Worm (Caenorhabditis elegans) whole organism, young adult: ENCODE results near the gene rec-8.

ENCODE experiments used
- F33H1.4 ChIP-seq: fragments of 200-800 bp; sonication (Bioruptor generic); IDR thresholded peaks from 2 replicates; pipeline ENCODE4 v1.3.6; 2022; ENCODE audit warnings: missing genetic modification reagents, missing genetic modification characterization, missing compliant biosample characterization
- F57A8.1 ChIP-seq: fragments of 200-800 bp; sonication (Bioruptor generic); optimal IDR thresholded peaks from 2 replicates; lab custom pipeline; 2018; ENCODE audit warnings: mild to moderate bottlenecking, missing genetic modification characterization, moderate library complexity, missing compliant biosample characterization
- ama-1 ChIP-seq, 3 experiments: fragments of 150-350 bp in 1 of 3; sonication (generic microtip) in 2 of 3; optimal IDR thresholded peaks; 2 replicates each; lab custom pipeline; 2014 to 2018; ENCODE audit warnings: missing biosample characterization in 2 of 3, missing genetic modification characterization in 2 of 3, missing genetic modification reagents in 2 of 3
- attf-5 ChIP-seq: fragments of 200-800 bp; sonication (Bioruptor generic); optimal IDR thresholded peaks from 2 replicates; lab custom pipeline; 2018; ENCODE audit warnings: mild to moderate bottlenecking, missing genetic modification characterization, missing compliant biosample characterization
- ccch-3 ChIP-seq: fragments of 200-800 bp; sonication (Bioruptor generic); optimal IDR thresholded peaks from 2 replicates; lab custom pipeline; 2018; ENCODE audit warnings: mild to moderate bottlenecking, missing genetic modification characterization, missing compliant biosample characterization
- chd-7 ChIP-seq: sonication (generic microtip); optimal IDR thresholded peaks from 2 replicates; lab custom pipeline; 2016; ENCODE audit warnings: mild to moderate bottlenecking, missing genetic modification characterization, moderate library complexity, missing compliant biosample characterization
- die-1 ChIP-seq: sonication (generic microtip); optimal IDR thresholded peaks from 2 replicates; lab custom pipeline; 2016; ENCODE audit warnings: missing genotype, mild to moderate bottlenecking, missing genetic modification characterization, missing compliant biosample characterization
- efl-1 ChIP-seq: fragments of 150-350 bp; optimal IDR thresholded peaks from 2 replicates; lab custom pipeline; 2014; ENCODE audit warnings: missing biosample characterization, missing genetic modification reagents, missing genetic modification characterization
- fkh-3 ChIP-seq: sonication (generic microtip); optimal IDR thresholded peaks from 2 replicates; lab custom pipeline; 2016; ENCODE audit warnings: mild to moderate bottlenecking, missing genetic modification characterization, missing compliant biosample characterization
- lin-26 ChIP-seq: fragments of 200-800 bp; sonication (Bioruptor generic); IDR thresholded peaks from 2 replicates; pipeline ENCODE4 v1.3.6; 2022; ENCODE audit warnings: missing genetic modification reagents, missing genetic modification characterization, missing compliant biosample characterization
- madf-10 ChIP-seq: sonication (generic microtip); optimal IDR thresholded peaks from 2 replicates; lab custom pipeline; 2016; ENCODE audit warnings: mild to moderate bottlenecking, missing genetic modification characterization, missing compliant biosample characterization
- nfya-2 ChIP-seq: fragments of 200-800 bp; sonication (Bioruptor generic); IDR thresholded peaks from 2 replicates; pipeline ENCODE4 v1.3.6; 2022; ENCODE audit warnings: missing genetic modification reagents, missing genetic modification characterization, missing compliant biosample characterization
- tbx-9 ChIP-seq: sonication (generic microtip); optimal IDR thresholded peaks from 2 replicates; lab custom pipeline; 2016; ENCODE audit warnings: borderline replicate concordance, missing genetic modification characterization, inconsistent platforms, missing compliant biosample characterization
- ztf-25 ChIP-seq: fragments of 200-800 bp; sonication (Bioruptor generic); IDR thresholded peaks from 2 replicates; pipeline ENCODE4 v1.3.6; 2022; ENCODE audit warnings: missing genetic modification reagents, missing genetic modification characterization, missing compliant biosample characterization

DNA sequence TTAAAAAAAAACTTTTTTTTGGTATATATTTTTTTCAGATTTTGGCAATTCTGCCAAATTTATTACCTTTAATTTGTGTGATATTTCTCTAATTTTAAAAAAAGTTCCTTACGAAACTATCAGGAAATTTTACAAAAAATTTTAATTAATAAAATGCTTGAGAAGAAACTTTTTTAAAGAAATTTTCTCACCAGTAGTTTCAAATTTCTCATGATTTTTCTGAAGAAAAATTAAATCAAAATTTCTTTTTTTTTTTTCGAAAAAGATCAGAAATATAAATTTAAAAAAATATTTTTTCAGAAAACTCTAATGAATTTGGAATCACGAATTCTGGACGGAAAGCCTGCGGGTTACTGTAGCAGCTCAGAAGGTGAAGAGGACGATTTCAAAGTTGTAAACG is 24.7 kb upstream of the rec-8 start, which contains the start of gene mau-8:
- TF ChIP-seq ztf-25 (GFP tag; lab: Robert Waterston, UW) = no peak
- no peak for TF ChIP-seq attf-5
- TF ChIP-seq fkh-3 = no peak
- no peak for TF ChIP-seq die-1 (tag; lab: Kevin White, UChicago)
- no peak for TF ChIP-seq F33H1.4 (GFP tag; lab: Robert Waterston, UW)
- no peak for TF ChIP-seq F57A8.1 (GFP tag; lab: Kevin White, UChicago)
- TF ChIP-seq efl-1 = no peak
- no peak for TF ChIP-seq chd-7
- TF ChIP-seq ama-1 (optimal IDR thresholded peaks at IDR 0.05; lab: Kevin White, UChicago) = no peak
- TF ChIP-seq ama-1 (GFP tag; optimal IDR thresholded peaks at IDR 0.05; lab: Kevin White, UChicago) = no peak
- TF ChIP-seq tbx-9 (tag; lab: Kevin White, UChicago) = no peak
- no peak for TF ChIP-seq lin-26 (GFP tag; lab: Robert Waterston, UW)
- TF ChIP-seq ccch-3 (GFP tag; lab: Kevin White, UChicago) = no peak
- TF ChIP-seq madf-10 = no peak
- TF ChIP-seq nfya-2 (GFP tag; lab: Robert Waterston, UW) = no peak
